Worm (Caenorhabditis elegans) whole organism, L1 larva: Measurements from ENCODE around the gene flp-23.

Experiments
- dsc-1 ChIP-seq: sonication (generic microtip); optimal IDR thresholded peaks from 2 replicates; lab custom pipeline; 2016; ENCODE audit warnings: mild to moderate bottlenecking, missing genetic modification characterization, missing compliant biosample characterization
- grh-1 ChIP-seq: fragments of 200-800 bp; sonication (Bioruptor generic); IDR thresholded peaks from 2 replicates; pipeline ENCODE4 v1.3.6; 2022; ENCODE audit warnings: missing genetic modification reagents, missing genetic modification characterization, missing compliant biosample characterization
- nhr-85 ChIP-seq: sonication (generic microtip); peaks from one replicate; lab custom pipeline; 2016; ENCODE audit warnings: missing genetic modification characterization, inconsistent platforms, missing compliant biosample characterization
- skn-1 ChIP-seq: fragments of 150-350 bp; optimal IDR thresholded peaks from 2 replicates; lab custom pipeline; 2014; ENCODE audit warnings: missing biosample characterization, missing genetic modification characterization
- sup-37 ChIP-seq: fragments of 200-800 bp; sonication (Bioruptor generic); optimal IDR thresholded peaks from 2 replicates; lab custom pipeline; 2018; ENCODE audit warnings: mild to moderate bottlenecking, missing genetic modification characterization, missing compliant biosample characterization
- ztf-11 ChIP-seq, 2 experiments: sonication (generic microtip); optimal IDR thresholded peaks; 2 replicates each; lab custom pipeline; 2016 to 2017; ENCODE audit warnings: missing genetic modification characterization in 2 of 2, missing biosample characterization in 1 of 2, missing compliant biosample characterization in 1 of 2

- no peak for TF ChIP-seq nhr-85
- TF ChIP-seq dsc-1: no peak
- TF ChIP-seq skn-1 (tag; lab: Kevin White, UChicago): no peak
- TF ChIP-seq grh-1: no peak
- no peak for TF ChIP-seq sup-37 (GFP tag; lab: Kevin White, UChicago)
- TF ChIP-seq ztf-11 (tag; optimal IDR thresholded peaks at IDR 0.05; lab: Kevin White, UChicago): no peak
Observed at ce11 chrIII:8684421-8684820, 33.9 kb downstream of the flp-23 start, which contains the start of gene anmt-1.
